Worm (Caenorhabditis elegans): Measurements from ENCODE around the gene pqn-31.

Gene pqn-31

ce11 chrV:9065915-9066314 is 43.5 kb upstream of the pqn-31 start (continued):
- no peak for TF ChIP-seq C06A6.2 (GFP tag; conservative IDR thresholded peaks at IDR 0.05)

- TF ChIP-seq lin-40 (tag; optimal IDR thresholded peaks at IDR 0.05) (no peak), chd-7 (tag; optimal IDR thresholded peaks at IDR 0.05) (no peak), B0019.2 (GFP tag; conservative IDR thresholded peaks at IDR 0.05) (no peak), let-526 (GFP tag; IDR thresholded peaks at IDR 0.05) (no peak), hrde-1 (tag; optimal IDR thresholded peaks at IDR 0.05; ENCODE audit: borderline replicate concordance) (no peak), Y56A3A.18 (GFP tag; IDR thresholded peaks at IDR 0.05) (no peak)
These were observed 41.7 kb upstream of the pqn-31 start, which contains the start of gene fip-2 for ce11 chrV:9067678-9068077. fip-2 (plus strand) TSS chrV:9067978.

ce11 chrV:9069680-9070079 is 39.7 kb upstream of the pqn-31 start, which contains the start of gene T27E4.5:
T27E4.5 (minus strand) TSS chrV:9069780.
- TF ChIP-seq Y79H2A.3 (GFP tag; conservative IDR thresholded peaks at IDR 0.05) (no peak), lin-35 (GFP tag; optimal IDR thresholded peaks at IDR 0.05) (no peak)

ce11 chrV:9073322-9074038 is 35.9 kb upstream of the pqn-31 start, which contains the start of gene oac-50:
oac-50 (minus strand) TSS chrV:9073540.
- TF ChIP-seq cebp-1 (GFP tag; IDR thresholded peaks at IDR 0.05) (no peak), cebp-1 (tag; optimal IDR thresholded peaks at IDR 0.05) (peak; percentile 18), sea-2 (GFP tag; IDR thresholded peaks at IDR 0.05) (no peak), repo-1 (tag; optimal IDR thresholded peaks at IDR 0.05) (no peak), gei-17 (GFP tag; optimal IDR thresholded peaks at IDR 0.05) (no peak), nhr-90 (tag; optimal IDR thresholded peaks at IDR 0.05) (no peak), F49E8.2 (tag; optimal IDR thresholded peaks at IDR 0.05; ENCODE audit: insufficient read depth) (no peak), F22D6.2 (tag; optimal IDR thresholded peaks at IDR 0.05) (no peak), ztf-25 (GFP tag; IDR thresholded peaks at IDR 0.05) (no peak)

DNA sequence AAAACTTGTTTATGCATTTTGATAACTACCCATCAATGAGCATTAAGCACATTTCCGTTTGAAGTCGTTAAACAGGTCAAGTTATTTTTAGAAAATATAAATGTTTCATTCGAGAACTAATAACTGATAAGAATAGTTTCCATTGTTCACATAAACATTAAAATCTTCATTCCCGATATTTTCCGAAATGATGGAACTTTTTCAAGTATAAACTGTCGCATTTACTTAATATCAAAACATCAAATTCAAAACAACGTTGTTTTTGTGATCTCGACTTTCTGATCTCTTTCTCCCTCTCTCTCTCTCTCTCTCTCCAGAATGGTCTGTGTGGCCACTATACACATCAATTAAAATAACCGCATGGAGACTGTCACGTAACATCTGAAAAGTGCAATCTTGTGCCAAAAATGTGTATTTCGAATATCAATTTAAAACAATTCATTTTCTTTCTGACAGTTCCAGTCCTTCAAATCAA is 35.0 kb upstream of the pqn-31 start:
- TF ChIP-seq ZK185.1 (tag; optimal IDR thresholded peaks at IDR 0.05; ENCODE audit: poor library complexity, severe bottlenecking) (peak; percentile 11), pha-4 (tag; optimal IDR thresholded peaks at IDR 0.05) (peak; percentile 12), ama-1 (optimal IDR thresholded peaks at IDR 0.05) (peak; percentile 69), ama-1 (GFP tag; optimal IDR thresholded peaks at IDR 0.05) (no peak), attf-6 (GFP tag; IDR thresholded peaks at IDR 0.05) (no peak), ceh-58 (GFP tag; IDR thresholded peaks at IDR 0.05) (no peak), F55B11.4 (tag; optimal IDR thresholded peaks at IDR 0.05; ENCODE audit: borderline replicate concordance, insufficient read depth) (no peak), cebp-1 (GFP tag; IDR thresholded peaks at IDR 0.05) (0 out of 2 replicates have a peak, but pooled peaks have one; percentile 26), cebp-1 (tag; optimal IDR thresholded peaks at IDR 0.05) (peak; percentile 32), B0336.3 (GFP tag; IDR thresholded peaks at IDR 0.05) (peak; percentile 37; the same call in 1 of the 2 replicates), ccch-3 (GFP tag; optimal IDR thresholded peaks at IDR 0.05) (no peak), F23B12.7 (tag; optimal IDR thresholded peaks at IDR 0.05; ENCODE audit: insufficient read depth) (no peak), lin-40 (tag; optimal IDR thresholded peaks at IDR 0.05) (no peak), C17E4.6 (GFP tag; IDR thresholded peaks at IDR 0.05) (no peak), Y67H2A.10 (GFP tag; conservative IDR thresholded peaks at IDR 0.05) (no peak), mxl-1 (tag; optimal IDR thresholded peaks at IDR 0.05) (no peak), nhr-80 (tag; optimal IDR thresholded peaks at IDR 0.05) (peak; percentile 64)
